Fruit fly (Drosophila melanogaster) whole organism, wandering third instar larva: ENCODE data around the gene CG33116.
A peak's percentile ranks its signal among the peaks of the same experiment; 100 is the strongest.

Experiments used
- Hnf4 ChIP-seq: fragments of 200-800 bp; sonication (Bioruptor generic); optimal IDR thresholded peaks from 2 replicates; lab custom pipeline; 2016; ENCODE audit warnings: missing biosample characterization, mild to moderate bottlenecking, missing genetic modification characterization
- Mio ChIP-seq: sonication (Bioruptor generic); optimal IDR thresholded peaks from 2 replicates; lab custom pipeline; 2016; ENCODE audit warnings: missing biosample characterization, missing genetic modification characterization
- ey ChIP-seq: fragments of 200-800 bp; sonication (Bioruptor generic); optimal IDR thresholded peaks from 2 replicates; lab custom pipeline; 2016; ENCODE audit warnings: missing biosample characterization, missing genetic modification characterization

DNA sequence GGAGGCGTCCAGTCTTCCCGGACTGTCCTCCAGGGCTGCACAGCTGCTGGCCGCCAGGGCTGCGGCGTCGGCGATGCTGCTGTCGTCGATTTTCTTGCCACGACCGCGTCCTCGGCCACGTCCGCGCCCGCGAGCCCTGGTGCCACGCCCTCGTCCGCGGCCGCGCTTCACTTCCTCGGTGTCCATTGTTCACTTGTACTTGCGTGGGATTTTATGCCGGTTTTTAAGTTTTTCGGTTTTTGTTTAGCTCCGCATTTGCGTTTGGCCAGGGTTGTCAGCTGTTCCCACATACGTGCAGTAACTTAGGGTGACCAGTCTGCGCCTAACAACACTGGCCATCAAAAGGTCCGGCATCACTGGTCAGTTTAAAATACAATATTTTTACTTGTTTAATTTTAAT lies 48.9 kb downstream of the CG33116 start, which contains the start of gene Hakai:
- TF ChIP-seq ey (GFP tag; lab: Kevin White, UChicago) = peak; percentile 46
- TF ChIP-seq Mio (GFP tag; lab: Kevin White, UChicago) = no peak
- no peak for TF ChIP-seq Hnf4 (GFP tag; lab: Kevin White, UChicago)
